Fruit fly (Drosophila melanogaster) S2 (cell line): Measurements from ENCODE around the gene Osi5.

Source experiments
- CG8478 ChIP-seq: fragments of >200 bp; optimal IDR thresholded peaks from 2 replicates; lab custom pipeline; 2018
- CTCF ChIP-seq, 2 experiments: fragments of >200 bp; optimal IDR thresholded peaks; 2 replicates each; lab custom pipeline; 2018

DNA sequence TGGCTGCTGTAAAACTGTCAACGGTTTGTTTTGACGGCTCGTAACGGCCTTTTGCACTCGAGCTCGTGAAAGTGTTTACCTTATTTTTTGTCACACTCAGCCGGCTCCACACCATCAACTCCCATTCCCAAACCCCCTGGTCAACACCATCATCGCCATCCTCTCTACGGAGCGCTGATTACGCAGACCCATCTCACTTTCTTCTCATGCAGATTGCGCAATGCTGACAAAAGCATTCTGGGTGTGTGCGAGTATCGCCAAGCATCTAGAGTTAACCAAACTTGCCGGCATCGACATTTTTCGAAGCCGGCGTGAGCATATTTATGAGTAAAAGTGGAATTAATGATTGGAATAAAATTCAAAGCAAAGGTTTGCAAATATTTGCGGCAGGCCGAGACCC, 30.9 kb upstream of the Osi5 start:
- no peak for TF ChIP-seq CG8478
- no peak for TF ChIP-seq CTCF (optimal IDR thresholded peaks at IDR 0.05; lab: Kevin White, UChicago)
